Fruit fly (Drosophila melanogaster): ENCODE results near the gene Vps60.

Vps60 gene

dm6 chr3L:17613292-17613734 is 8.1 kb downstream of the Vps60 start:
- no peak for TF ChIP-seq Hr39 (GFP tag; optimal IDR thresholded peaks at IDR 0.05)
- no peak for TF ChIP-seq achi (GFP tag; optimal IDR thresholded peaks at IDR 0.05)
- no peak for TF ChIP-seq CG4318 (GFP tag; optimal IDR thresholded peaks at IDR 0.05)
- peak; percentile 97 for TF ChIP-seq svp (GFP tag)
- TF ChIP-seq CG34406 (GFP tag; optimal IDR thresholded peaks at IDR 0.05): peak; percentile 35
- TF ChIP-seq esn (GFP tag; optimal IDR thresholded peaks at IDR 0.05): peak; percentile 1
- TF ChIP-seq Ets96B (tag; optimal IDR thresholded peaks at IDR 0.05): no peak

- TF ChIP-seq svp (GFP tag): peak; percentile 59
- peak; percentile 15 for TF ChIP-seq Sox102F (GFP tag; optimal IDR thresholded peaks at IDR 0.05)
- TF ChIP-seq fd85E (GFP tag; optimal IDR thresholded peaks at IDR 0.05): peak; percentile 51
- peak; percentile 35 for TF ChIP-seq dsx (GFP tag; optimal IDR thresholded peaks at IDR 0.05; ENCODE audit: poor library complexity, severe bottlenecking)
- TF ChIP-seq eg (GFP tag; IDR thresholded peaks at IDR 0.05): peak; percentile 50; the same call in 1 of the 3 replicates
- TF ChIP-seq Gug (GFP tag; IDR thresholded peaks at IDR 0.05): no peak
- no peak for TF ChIP-seq lz (GFP tag; optimal IDR thresholded peaks at IDR 0.05)
- peak; percentile 40 for TF ChIP-seq CG16779 (tag; optimal IDR thresholded peaks at IDR 0.05)
- TF ChIP-seq CG34406 (GFP tag; optimal IDR thresholded peaks at IDR 0.05): no peak
- no peak for TF ChIP-seq Smox (GFP tag; optimal IDR thresholded peaks at IDR 0.05)
- 0 out of 3 replicates have a peak, but pooled peaks have one; percentile 42 for TF ChIP-seq CG8119 (GFP tag; IDR thresholded peaks at IDR 0.05)
- TF ChIP-seq fd59A (GFP tag; optimal IDR thresholded peaks at IDR 0.05): no peak
- peak; percentile 61 for TF ChIP-seq vri (GFP tag; optimal IDR thresholded peaks at IDR 0.05)
- TF ChIP-seq Eip78C (GFP tag): peak; percentile 17
- peak; percentile 40 for TF ChIP-seq CG6854 (GFP tag; optimal IDR thresholded peaks at IDR 0.05)
- TF ChIP-seq Ets96B (tag; optimal IDR thresholded peaks at IDR 0.05): peak; percentile 29
- peak; percentile 51 to 63 for TF ChIP-seq ss (GFP tag; optimal IDR thresholded peaks at IDR 0.05)
- peak; percentile 65; the same call in 1 of the 2 replicates for TF ChIP-seq CG15336 (GFP tag; IDR thresholded peaks at IDR 0.05)
- peak; percentile 20 for TF ChIP-seq CG6808 (GFP tag; optimal IDR thresholded peaks at IDR 0.05)
- peak; percentile 5 for TF ChIP-seq Lpt (GFP tag; optimal IDR thresholded peaks at IDR 0.05)
- TF ChIP-seq CG9139 (GFP tag; optimal IDR thresholded peaks at IDR 0.05): peak; percentile 55
- peak; percentile 39 for TF ChIP-seq Met (GFP tag; optimal IDR thresholded peaks at IDR 0.05)
- TF ChIP-seq Sox14 (GFP tag; optimal IDR thresholded peaks at IDR 0.05): peak; percentile 23
- TF ChIP-seq Sox15 (GFP tag; optimal IDR thresholded peaks at IDR 0.05): no peak
- TF ChIP-seq CG1621 (tag; optimal IDR thresholded peaks at IDR 0.05): peak; percentile 3
Observed at dm6 chr3L:17611864-17612505, 9.4 kb downstream of the Vps60 start.

- peak; percentile 74 for TF ChIP-seq CG11294 (GFP tag; IDR thresholded peaks at IDR 0.05)
- TF ChIP-seq salr (GFP tag; optimal IDR thresholded peaks at IDR 0.05): peak in 1 of 2 experiments; percentile 99
- TF ChIP-seq CG11762 (GFP tag; optimal IDR thresholded peaks at IDR 0.05; ENCODE audit: insufficient read depth): peak; percentile 90
- TF ChIP-seq vri (GFP tag; optimal IDR thresholded peaks at IDR 0.05): peak; percentile 63
- peak; percentile 80; the same call in 2 of the 3 replicates for TF ChIP-seq CG6163 (GFP tag; IDR thresholded peaks at IDR 0.05)
- peak; percentile 69 for TF ChIP-seq spab (GFP tag; optimal IDR thresholded peaks at IDR 0.05)
- TF ChIP-seq fd85E (GFP tag; optimal IDR thresholded peaks at IDR 0.05): peak; percentile 23
- TF ChIP-seq CG4318 (GFP tag; optimal IDR thresholded peaks at IDR 0.05): peak; percentile 99
- peak; percentile 93 for TF ChIP-seq CG15336 (GFP tag; IDR thresholded peaks at IDR 0.05)
- TF ChIP-seq CG8632 (GFP tag; optimal IDR thresholded peaks at IDR 0.05): peak; percentile 89
- peak; percentile 96 for TF ChIP-seq esn (GFP tag; optimal IDR thresholded peaks at IDR 0.05)
- peak; percentile 91 for TF ChIP-seq CG3919 (GFP tag; optimal IDR thresholded peaks at IDR 0.05)
- no peak for TF ChIP-seq fkh (GFP tag; optimal IDR thresholded peaks at IDR 0.05)
- TF ChIP-seq CG11902 (GFP tag; optimal IDR thresholded peaks at IDR 0.05): peak; percentile 79
- peak; percentile 93 for TF ChIP-seq achi (GFP tag; optimal IDR thresholded peaks at IDR 0.05)
- TF ChIP-seq ss (GFP tag; optimal IDR thresholded peaks at IDR 0.05): peak in 1 of 2 experiments; percentile 53
- TF ChIP-seq cyc (GFP tag; optimal IDR thresholded peaks at IDR 0.05): peak; percentile 93
- TF ChIP-seq CG8119 (GFP tag; IDR thresholded peaks at IDR 0.05): peak; percentile 94
- TF ChIP-seq CG6792 (GFP tag; optimal IDR thresholded peaks at IDR 0.05): peak; percentile 80
- peak; percentile 98 for TF ChIP-seq Eip78C (GFP tag)
- TF ChIP-seq acj6 (GFP tag; optimal IDR thresholded peaks at IDR 0.05): peak; percentile 95
- TF ChIP-seq Sox14 (GFP tag; optimal IDR thresholded peaks at IDR 0.05): peak; percentile 88
- TF ChIP-seq CG16779 (tag; optimal IDR thresholded peaks at IDR 0.05): peak; percentile 84
- TF ChIP-seq eg (GFP tag; IDR thresholded peaks at IDR 0.05): peak; percentile 83
- TF ChIP-seq Met (GFP tag; optimal IDR thresholded peaks at IDR 0.05): peak; percentile 93
- TF ChIP-seq Hr4 (GFP tag; optimal IDR thresholded peaks at IDR 0.05): peak; percentile 95
- TF ChIP-seq CG3032 (tag; optimal IDR thresholded peaks at IDR 0.05): peak; percentile 73
- peak; percentile 69 for TF ChIP-seq fd59A (GFP tag; optimal IDR thresholded peaks at IDR 0.05)
Observed at dm6 chr3L:17610896-17611711, 10.3 kb downstream of the Vps60 start.
